Worm (Caenorhabditis elegans): ENCODE measurements around the gene Y116F11B.2.

Gene Y116F11B.2

ce11 chrV:19794931-19795330 is 6.0 kb downstream of the Y116F11B.2 start, which contains the start of gene M162.7:
TSS of gene M162.7 (minus strand) at chrV:19795031.
- no peak for TF ChIP-seq gmeb-1 (tag; optimal IDR thresholded peaks at IDR 0.05)

ce11 chrV:19790248-19790647 is 10.7 kb downstream of the Y116F11B.2 start:
- TF ChIP-seq lsy-2 (tag; optimal IDR thresholded peaks at IDR 0.05) (no peak), fos-1 (tag; optimal IDR thresholded peaks at IDR 0.05) (no peak), nhr-237 (tag; optimal IDR thresholded peaks at IDR 0.05) (no peak), nhr-23 (tag; optimal IDR thresholded peaks at IDR 0.05) (no peak), unc-62 (GFP tag; optimal IDR thresholded peaks at IDR 0.05) (no peak), ceh-16 (tag; optimal IDR thresholded peaks at IDR 0.05) (no peak), alr-1 (tag; optimal IDR thresholded peaks at IDR 0.05) (no peak), mab-5 (tag; optimal IDR thresholded peaks at IDR 0.05) (no peak), snpc-4 (tag; optimal IDR thresholded peaks at IDR 0.05) (no peak), C34F6.9 (tag; optimal IDR thresholded peaks at IDR 0.05) (no peak), blmp-1 (tag; optimal IDR thresholded peaks at IDR 0.05; ENCODE audit: insufficient read depth) (no peak), zag-1 (tag; optimal IDR thresholded peaks at IDR 0.05) (no peak), nhr-12 (tag; optimal IDR thresholded peaks at IDR 0.05) (no peak), nhr-25 (tag; optimal IDR thresholded peaks at IDR 0.05) (no peak), elt-1 (tag; optimal IDR thresholded peaks at IDR 0.05) (no peak), elt-3 (tag; optimal IDR thresholded peaks at IDR 0.05) (no peak)

ce11 chrV:19788360-19788759 is 12.6 kb downstream of the Y116F11B.2 start, which contains the start of gene clec-258:
TSS of gene clec-258 (plus strand) at chrV:19788440.
- peak; percentile 72 for TF ChIP-seq fos-1 (tag; optimal IDR thresholded peaks at IDR 0.05)
- TF ChIP-seq Y55F3AM.14 (GFP tag; optimal IDR thresholded peaks at IDR 0.05): no peak
- no peak for TF ChIP-seq mab-5 (tag; optimal IDR thresholded peaks at IDR 0.05)
- TF ChIP-seq nhr-11 (tag; optimal IDR thresholded peaks at IDR 0.05): no peak
- TF ChIP-seq sma-3 (GFP tag; optimal IDR thresholded peaks at IDR 0.05): no peak
- no peak for TF ChIP-seq F13H6.1 (tag; optimal IDR thresholded peaks at IDR 0.05)
- TF ChIP-seq snpc-4 (tag; optimal IDR thresholded peaks at IDR 0.05): no peak
- no peak for TF ChIP-seq egl-27 (tag; optimal IDR thresholded peaks at IDR 0.05)

- TF ChIP-seq ama-1 (optimal IDR thresholded peaks at IDR 0.05): no peak
- TF ChIP-seq lsy-2 (tag; optimal IDR thresholded peaks at IDR 0.05): no peak
- no peak for TF ChIP-seq Y55F3AM.14 (GFP tag; optimal IDR thresholded peaks at IDR 0.05)
- no peak for TF ChIP-seq unc-39 (tag; optimal IDR thresholded peaks at IDR 0.05)
Observed at ce11 chrV:19783829-19784228, 17.1 kb downstream of the Y116F11B.2 start, which contains the start of gene srt-45. TSS of gene srt-45 (plus strand) at chrV:19784129.

ce11 chrV:19779220-19779619 is 21.7 kb downstream of the Y116F11B.2 start:
- TF ChIP-seq sma-3 (GFP tag; optimal IDR thresholded peaks at IDR 0.05): no peak

ce11 chrV:19778608-19779007 is 22.3 kb downstream of the Y116F11B.2 start, which contains the start of gene fbxa-194:
TSS of gene fbxa-194 (minus strand) at chrV:19778708.
- TF ChIP-seq unc-55 (GFP tag; optimal IDR thresholded peaks at IDR 0.05): no peak
- no peak for TF ChIP-seq nhr-25 (tag; optimal IDR thresholded peaks at IDR 0.05)
- no peak for TF ChIP-seq elt-3 (tag; optimal IDR thresholded peaks at IDR 0.05)
- no peak for TF ChIP-seq ztf-4 (tag; optimal IDR thresholded peaks at IDR 0.05)
- TF ChIP-seq Y55F3AM.14 (GFP tag; optimal IDR thresholded peaks at IDR 0.05): no peak
- TF ChIP-seq alr-1 (tag; optimal IDR thresholded peaks at IDR 0.05): no peak
- no peak for TF ChIP-seq nhr-129 (tag; optimal IDR thresholded peaks at IDR 0.05)
- no peak for TF ChIP-seq nhr-237 (tag; optimal IDR thresholded peaks at IDR 0.05)

- TF ChIP-seq ztf-4 (tag; optimal IDR thresholded peaks at IDR 0.05) (no peak), nhr-21 (tag; optimal IDR thresholded peaks at IDR 0.05) (no peak), mbf-1 (tag; optimal IDR thresholded peaks at IDR 0.05) (no peak), unc-62 (GFP tag; optimal IDR thresholded peaks at IDR 0.05) (no peak), mdl-1 (tag; optimal IDR thresholded peaks at IDR 0.05) (no peak), ceh-16 (tag; optimal IDR thresholded peaks at IDR 0.05) (no peak), sem-4 (tag; optimal IDR thresholded peaks at IDR 0.05) (no peak), elt-1 (tag; optimal IDR thresholded peaks at IDR 0.05) (no peak), mab-5 (tag; optimal IDR thresholded peaks at IDR 0.05) (no peak), crh-2 (tag; optimal IDR thresholded peaks at IDR 0.05) (no peak), ZK546.5 (tag; optimal IDR thresholded peaks at IDR 0.05) (no peak), nhr-12 (tag; optimal IDR thresholded peaks at IDR 0.05) (no peak), gmeb-1 (tag; optimal IDR thresholded peaks at IDR 0.05) (no peak)
Observed at ce11 chrV:19777227-19777626, 23.7 kb downstream of the Y116F11B.2 start, which contains the start of gene fbxa-118. TSS of gene fbxa-118 (minus strand) at chrV:19777327.

Data from whole organism, L2 larva.